Fruit fly (Drosophila melanogaster): ENCODE measurements around the gene Cp7Fc.

The Cp7Fc gene

dm6 chrX:8455019-8455555, 21.8 kb upstream of the Cp7Fc start, which contains the start of gene org-1 (continued):
- TF ChIP-seq CG1792 (GFP tag; optimal IDR thresholded peaks at IDR 0.05) = peak; percentile 55
- TF ChIP-seq CG17328 (GFP tag; IDR thresholded peaks at IDR 0.05) = peak; percentile 98
- peak; percentile 67 for TF ChIP-seq Side (GFP tag; optimal IDR thresholded peaks at IDR 0.05)
- peak; percentile 76 for TF ChIP-seq CG7786 (GFP tag; optimal IDR thresholded peaks at IDR 0.05)
- peak; percentile 93 for TF ChIP-seq CG11696 (GFP tag; IDR thresholded peaks at IDR 0.05)
- TF ChIP-seq CG17802 (tag; optimal IDR thresholded peaks at IDR 0.05) = peak; percentile 81
- peak; percentile 86 for TF ChIP-seq CG2120 (GFP tag; optimal IDR thresholded peaks at IDR 0.05)
- peak; percentile 51 for TF ChIP-seq grn (GFP tag; optimal IDR thresholded peaks at IDR 0.05)
- TF ChIP-seq lab (GFP tag; optimal IDR thresholded peaks at IDR 0.05) = peak; percentile 94
- TF ChIP-seq CG7745 (tag; optimal IDR thresholded peaks at IDR 0.05) = peak; percentile 83
- peak; percentile 76 for TF ChIP-seq GATAe (GFP tag; conservative IDR thresholded peaks at IDR 0.05)
- peak; percentile 76 for TF ChIP-seq gcm2 (GFP tag; optimal IDR thresholded peaks at IDR 0.05)
- TF ChIP-seq Usf (GFP tag; optimal IDR thresholded peaks at IDR 0.05) = peak; percentile 91
- peak; percentile 97 for TF ChIP-seq gem (tag; optimal IDR thresholded peaks at IDR 0.05)
- peak; percentile 97 for TF ChIP-seq CG2712 (tag; optimal IDR thresholded peaks at IDR 0.05)
- no peak for TF ChIP-seq ftz-f1 (GFP tag; optimal IDR thresholded peaks at IDR 0.05)
- peak; percentile 96 for TF ChIP-seq ase (GFP tag; IDR thresholded peaks at IDR 0.05)
- peak; percentile 79 for TF ChIP-seq slou (GFP tag; optimal IDR thresholded peaks at IDR 0.05)
- peak; percentile 96 for TF ChIP-seq CG11247 (GFP tag; IDR thresholded peaks at IDR 0.05)
- peak; percentile 99 for TF ChIP-seq CG10959 (GFP tag; IDR thresholded peaks at IDR 0.05)
- TF ChIP-seq pita (GFP tag; optimal IDR thresholded peaks at IDR 0.05) = no peak
- TF ChIP-seq bcd (GFP tag; optimal IDR thresholded peaks at IDR 0.05) = peak; percentile 94
- TF ChIP-seq pnt (GFP tag; optimal IDR thresholded peaks at IDR 0.05) = peak; percentile 92
- TF ChIP-seq vvl (GFP tag; IDR thresholded peaks at IDR 0.05) = peak; percentile 99
- TF ChIP-seq CG33213 (GFP tag; optimal IDR thresholded peaks at IDR 0.05) = peak; percentile 64
- peak; percentile 84 for TF ChIP-seq cato (GFP tag; optimal IDR thresholded peaks at IDR 0.05; ENCODE audit: borderline replicate concordance)
- peak; percentile 77 for TF ChIP-seq YL-1 (GFP tag; optimal IDR thresholded peaks at IDR 0.05)
- TF ChIP-seq CG10321 (GFP tag; IDR thresholded peaks at IDR 0.05) = peak; percentile 73
- peak; percentile 78 to 98 for TF ChIP-seq bsh (GFP tag; optimal IDR thresholded peaks at IDR 0.05)
- peak; percentile 91 for TF ChIP-seq CG12942 (GFP tag; optimal IDR thresholded peaks at IDR 0.05)
- peak; percentile 76 for TF ChIP-seq CG15073 (GFP tag; optimal IDR thresholded peaks at IDR 0.05)
- TF ChIP-seq ERR (GFP tag; optimal IDR thresholded peaks at IDR 0.05) = peak; percentile 58
- TF ChIP-seq toy (GFP tag; IDR thresholded peaks at IDR 0.05) = peak; percentile 95
- peak; percentile 89 for TF ChIP-seq CG13775 (GFP tag; optimal IDR thresholded peaks at IDR 0.05)
- TF ChIP-seq CG12769 (tag; optimal IDR thresholded peaks at IDR 0.05) = peak; percentile 95
- peak; percentile 93 for TF ChIP-seq CG6175 (GFP tag; IDR thresholded peaks at IDR 0.05)
- peak; percentile 44 for TF ChIP-seq fu2 (GFP tag; optimal IDR thresholded peaks at IDR 0.05)
- TF ChIP-seq grau (tag; optimal IDR thresholded peaks at IDR 0.05) = peak; percentile 100
- TF ChIP-seq tx (GFP tag; optimal IDR thresholded peaks at IDR 0.05) = peak; percentile 72
- peak; percentile 96 for TF ChIP-seq Rx (GFP tag; IDR thresholded peaks at IDR 0.05)
- TF ChIP-seq oc (tag; optimal IDR thresholded peaks at IDR 0.05) = peak; percentile 96
- peak; percentile 84 for TF ChIP-seq Poxn (GFP tag; IDR thresholded peaks at IDR 0.05)
- peak; percentile 82 for TF ChIP-seq CG8281 (tag; optimal IDR thresholded peaks at IDR 0.05)
- peak; percentile 79 for TF ChIP-seq ems (GFP tag; optimal IDR thresholded peaks at IDR 0.05)
- TF ChIP-seq Aef1 (GFP tag; IDR thresholded peaks at IDR 0.05) = peak; percentile 97
- TF ChIP-seq zfh1 (GFP tag; IDR thresholded peaks at IDR 0.05) = peak; percentile 99
- peak; percentile 88 for TF ChIP-seq CG10654 (GFP tag; optimal IDR thresholded peaks at IDR 0.05)
- TF ChIP-seq knrl (GFP tag; IDR thresholded peaks at IDR 0.05; ENCODE audit: partially characterized antibody) = no peak
- TF ChIP-seq Ets65A (GFP tag) = peak; percentile 98
- peak; percentile 88 for TF ChIP-seq jing (GFP tag; optimal IDR thresholded peaks at IDR 0.05)
- TF ChIP-seq CG2116 (GFP tag; optimal IDR thresholded peaks at IDR 0.05) = peak; percentile 52
